Fruit fly (Drosophila melanogaster) whole organism, prepupa: ENCODE measurements around the gene CG31068.

Experiments
- CG10669 ChIP-seq: fragments of 200-800 bp; sonication (Bioruptor generic); optimal IDR thresholded peaks from 3 replicates; lab custom pipeline; 2018; ENCODE audit warnings: missing biosample characterization, mild to moderate bottlenecking, missing genetic modification characterization, moderate library complexity
- CG11294 ChIP-seq: fragments of 200-800 bp; sonication (Bioruptor generic); IDR thresholded peaks from 2 replicates; pipeline ENCODE4 v1.3.6; 2022; ENCODE audit warnings: missing biosample characterization, missing genetic modification characterization
- CG11762 ChIP-seq: fragments of 200-800 bp; sonication (Bioruptor generic); optimal IDR thresholded peaks from 3 replicates; lab custom pipeline; 2016; ENCODE audit warnings: missing biosample characterization, missing genetic modification characterization; ENCODE audit not compliant: insufficient read depth
- CG11902 ChIP-seq: fragments of 200-800 bp; sonication (Bioruptor generic); optimal IDR thresholded peaks from 3 replicates; lab custom pipeline; 2016; ENCODE audit warnings: missing biosample characterization, missing genetic modification characterization
- CG15336 ChIP-seq: fragments of 200-800 bp; sonication (Bioruptor generic); IDR thresholded peaks from 2 replicates; pipeline ENCODE4 v1.3.6; 2022; ENCODE audit warnings: missing biosample characterization, missing genetic modification characterization
- CG1621 ChIP-seq: fragments of 200-800 bp; sonication (Bioruptor generic); optimal IDR thresholded peaks from 3 replicates; lab custom pipeline; 2018; ENCODE audit warnings: missing biosample characterization, mild to moderate bottlenecking, missing genetic modification characterization
- CG16779 ChIP-seq: fragments of 200-800 bp; sonication (Bioruptor generic); optimal IDR thresholded peaks from 3 replicates; lab custom pipeline; 2017; ENCODE audit warnings: missing biosample characterization, mild to moderate bottlenecking, missing genetic modification characterization
- CG6163 ChIP-seq: fragments of 200-800 bp; sonication (Bioruptor generic); IDR thresholded peaks from 3 replicates; pipeline ENCODE4 v1.3.6; 2022; ENCODE audit warnings: missing biosample characterization, missing genetic modification characterization
- CG6276 ChIP-seq: fragments of 200-800 bp; sonication (Bioruptor generic); optimal IDR thresholded peaks from 2 replicates; lab custom pipeline; 2017; ENCODE audit warnings: missing biosample characterization, mild to moderate bottlenecking, missing genetic modification characterization
- CG6792 ChIP-seq: fragments of 200-800 bp; sonication (Bioruptor generic); optimal IDR thresholded peaks from 3 replicates; lab custom pipeline; 2016; ENCODE audit warnings: missing biosample characterization, missing genetic modification characterization
- CG6808 ChIP-seq: fragments of 200-800 bp; sonication (Bioruptor generic); optimal IDR thresholded peaks from 3 replicates; lab custom pipeline; 2017; ENCODE audit warnings: missing biosample characterization, missing genetic modification characterization, mild to moderate bottlenecking, moderate library complexity, missing genetic modification reagents
- CG6854 ChIP-seq: fragments of 200-800 bp; sonication (Bioruptor generic); optimal IDR thresholded peaks from 2 replicates; lab custom pipeline; 2017; ENCODE audit warnings: missing biosample characterization, mild to moderate bottlenecking, missing genetic modification characterization
- CG7368 ChIP-seq: fragments of 200-800 bp; sonication (Bioruptor generic); optimal IDR thresholded peaks from 3 replicates; lab custom pipeline; 2016; ENCODE audit warnings: missing biosample characterization, missing genetic modification characterization
- CG8319 ChIP-seq: fragments of 200-800 bp; sonication (Bioruptor generic); optimal IDR thresholded peaks from 3 replicates; lab custom pipeline; 2016; ENCODE audit warnings: missing biosample characterization, missing genetic modification characterization
- CG9139 ChIP-seq: fragments of 200-800 bp; sonication (Bioruptor generic); optimal IDR thresholded peaks from 3 replicates; lab custom pipeline; 2017; ENCODE audit warnings: missing biosample characterization, mild to moderate bottlenecking, missing genetic modification characterization
- Eip75B ChIP-seq: fragments of 200-800 bp; sonication (Bioruptor generic); optimal IDR thresholded peaks from 3 replicates; lab custom pipeline; 2016; ENCODE audit warnings: missing biosample characterization, missing genetic modification characterization
- Eip78C ChIP-seq: fragments of 200-800 bp; sonication (Bioruptor generic); peaks from one replicate; lab custom pipeline; 2016; ENCODE audit warnings: missing biosample characterization, missing genetic modification characterization
- Ets21C ChIP-seq: fragments of 200-800 bp; sonication (Bioruptor generic); optimal IDR thresholded peaks from 3 replicates; lab custom pipeline; 2016; ENCODE audit warnings: missing biosample characterization, missing genetic modification characterization
- Ets96B ChIP-seq: fragments of 200-800 bp; optimal IDR thresholded peaks from 2 replicates; lab custom pipeline; 2019; ENCODE audit warnings: missing biosample characterization, mild to moderate bottlenecking, missing genetic modification characterization, moderate library complexity
- Gug ChIP-seq: fragments of 200-800 bp; sonication (Bioruptor generic); IDR thresholded peaks from 2 replicates; pipeline ENCODE4 v1.3.6; 2022; ENCODE audit warnings: missing biosample characterization, missing genetic modification characterization
- Hr38 ChIP-seq: sonication (Bioruptor generic); optimal IDR thresholded peaks from 2 replicates; lab custom pipeline; 2016; ENCODE audit warnings: missing biosample characterization, missing genetic modification characterization
- Lpt ChIP-seq: fragments of 200-800 bp; sonication (Bioruptor generic); optimal IDR thresholded peaks from 3 replicates; lab custom pipeline; 2016; ENCODE audit warnings: missing biosample characterization, missing genetic modification characterization
- OdsH ChIP-seq: fragments of 200-800 bp; sonication (Bioruptor generic); optimal IDR thresholded peaks from 3 replicates; lab custom pipeline; 2016; ENCODE audit warnings: missing biosample characterization, missing genetic modification characterization
- Sox102F ChIP-seq: fragments of 200-800 bp; sonication (Bioruptor generic); optimal IDR thresholded peaks from 2 replicates; lab custom pipeline; 2016; ENCODE audit warnings: missing biosample characterization, mild to moderate bottlenecking, missing genetic modification characterization
- Sox14 ChIP-seq: fragments of 200-800 bp; sonication (Bioruptor generic); optimal IDR thresholded peaks from 3 replicates; lab custom pipeline; 2016; ENCODE audit warnings: missing biosample characterization, missing genetic modification characterization
- achi ChIP-seq: fragments of 200-800 bp; sonication (Bioruptor generic); optimal IDR thresholded peaks from 3 replicates; lab custom pipeline; 2016; ENCODE audit warnings: missing biosample characterization, missing genetic modification characterization
- acj6 ChIP-seq: fragments of 200-800 bp; sonication (Bioruptor generic); optimal IDR thresholded peaks from 3 replicates; lab custom pipeline; 2016; ENCODE audit warnings: missing biosample characterization, missing genetic modification characterization
- cyc ChIP-seq: fragments of 200-800 bp; sonication (Bioruptor generic); optimal IDR thresholded peaks from 3 replicates; lab custom pipeline; 2016; ENCODE audit warnings: missing biosample characterization, missing genetic modification characterization
- dac ChIP-seq: fragments of 200-800 bp; sonication (Bioruptor generic); optimal IDR thresholded peaks from 2 replicates; lab custom pipeline; 2017; ENCODE audit warnings: missing biosample characterization, mild to moderate bottlenecking, missing genetic modification characterization
- dsx ChIP-seq: fragments of 200-800 bp; optimal IDR thresholded peaks from 3 replicates; lab custom pipeline; 2019; ENCODE audit warnings: missing biosample characterization, mild to moderate bottlenecking, missing genetic modification characterization, moderate library complexity; ENCODE audit not compliant: poor library complexity, severe bottlenecking
- eg ChIP-seq: fragments of 200-800 bp; sonication (Bioruptor generic); IDR thresholded peaks from 3 replicates; pipeline ENCODE4 v1.3.6; 2022; ENCODE audit warnings: missing biosample characterization, missing genetic modification characterization
- esn ChIP-seq: fragments of 200-800 bp; sonication (Bioruptor generic); optimal IDR thresholded peaks from 2 replicates; lab custom pipeline; 2016; ENCODE audit warnings: missing biosample characterization, mild to moderate bottlenecking, missing genetic modification characterization, moderate library complexity
- fd59A ChIP-seq: fragments of 200-800 bp; sonication (Bioruptor generic); optimal IDR thresholded peaks from 2 replicates; lab custom pipeline; 2017; ENCODE audit warnings: missing biosample characterization, mild to moderate bottlenecking, missing genetic modification characterization, missing genetic modification reagents
- fd85E ChIP-seq: fragments of 200-800 bp; sonication (Bioruptor generic); optimal IDR thresholded peaks from 3 replicates; lab custom pipeline; 2016; ENCODE audit warnings: missing biosample characterization, missing genetic modification characterization
- fkh ChIP-seq: fragments of 200-800 bp; sonication (Bioruptor generic); optimal IDR thresholded peaks from 3 replicates; lab custom pipeline; 2017; ENCODE audit warnings: missing biosample characterization, mild to moderate bottlenecking, missing genetic modification characterization, moderate library complexity
- net ChIP-seq: fragments of 200-800 bp; sonication (Bioruptor generic); optimal IDR thresholded peaks from 3 replicates; lab custom pipeline; 2016; ENCODE audit warnings: missing biosample characterization, missing genetic modification characterization
- pdm3 ChIP-seq: fragments of 200-800 bp; sonication (Bioruptor generic); optimal IDR thresholded peaks from 3 replicates; lab custom pipeline; 2016; ENCODE audit warnings: missing biosample characterization, missing genetic modification characterization
- salr ChIP-seq, 2 experiments: fragments of 200-800 bp; sonication (Bioruptor generic); optimal IDR thresholded peaks; 3 replicates each; lab custom pipeline; 2016 to 2018; ENCODE audit warnings: missing biosample characterization in 2 of 2, missing genetic modification characterization in 2 of 2, mild to moderate bottlenecking in 1 of 2
- spab ChIP-seq: fragments of 200-800 bp; sonication (Bioruptor generic); optimal IDR thresholded peaks from 2 replicates; lab custom pipeline; 2017; ENCODE audit warnings: missing biosample characterization, mild to moderate bottlenecking, missing genetic modification characterization, missing genetic modification reagents
- svp ChIP-seq: fragments of 200-800 bp; sonication (Bioruptor generic); peaks from one replicate; lab custom pipeline; 2016; ENCODE audit warnings: missing biosample characterization, missing genetic modification characterization
- topi ChIP-seq: fragments of 200-800 bp; sonication (Bioruptor generic); optimal IDR thresholded peaks from 3 replicates; lab custom pipeline; 2016; ENCODE audit warnings: missing biosample characterization, missing genetic modification characterization
- vri ChIP-seq: fragments of 200-800 bp; sonication (Bioruptor generic); optimal IDR thresholded peaks from 3 replicates; lab custom pipeline; 2016; ENCODE audit warnings: missing biosample characterization, mild to moderate bottlenecking, missing genetic modification characterization

Gene CG31068

dm6 chr3R:27274533-27275447 is 41.3 kb downstream of the CG31068 start, which contains the start of gene CG5938 (continued):
- TF ChIP-seq Sox102F (peak; percentile 5), CG10669 (no peak), Eip75B (GFP tag; lab: Kevin White, UChicago) (peak; percentile 12), cyc (GFP tag; lab: Kevin White, UChicago) (no peak), Gug (GFP tag; lab: Robert Waterston, UW) (no peak), acj6 (GFP tag; lab: Kevin White, UChicago) (peak; percentile 52), CG6276 (GFP tag; lab: Kevin White, UChicago) (peak; percentile 48), Ets21C (no peak), CG6854 (peak; percentile 30), OdsH (peak; percentile 47), CG1621 (peak; percentile 20), Lpt (GFP tag; lab: Kevin White, UChicago) (no peak), net (GFP tag; lab: Kevin White, UChicago) (peak; percentile 26), esn (GFP tag; lab: Kevin White, UChicago) (peak; percentile 18), Hr38 (GFP tag; lab: Kevin White, UChicago) (no peak), pdm3 (GFP tag; lab: Kevin White, UChicago) (no peak), Ets96B (tag; lab: Kevin White, UChicago) (peak; percentile 34), fd85E (no peak), CG15336 (GFP tag; lab: Robert Waterston, UW) (no peak), CG7368 (GFP tag; lab: Kevin White, UChicago) (peak; percentile 9)

- TF ChIP-seq vri = no peak
- TF ChIP-seq salr (GFP tag; optimal IDR thresholded peaks at IDR 0.05; lab: Kevin White, UChicago) = no peak
Measured at dm6 chr3R:27279478-27279877, 46.0 kb downstream of the CG31068 start.

- TF ChIP-seq CG6163 = peak; percentile 98
- TF ChIP-seq fd59A (GFP tag; lab: Kevin White, UChicago) = peak; percentile 96
- peak; percentile 98 for TF ChIP-seq topi (GFP tag; lab: Kevin White, UChicago)
- peak; percentile 95 for TF ChIP-seq vri
- TF ChIP-seq net (GFP tag; lab: Kevin White, UChicago) = peak; percentile 98
- peak; percentile 96 for TF ChIP-seq CG16779 (tag; lab: Kevin White, UChicago)
- TF ChIP-seq CG8319 = peak; percentile 95
- peak; percentile 96 to 98 for TF ChIP-seq salr (GFP tag; optimal IDR thresholded peaks at IDR 0.05; lab: Kevin White, UChicago)
- peak; percentile 62 for TF ChIP-seq Hr38 (GFP tag; lab: Kevin White, UChicago)
- TF ChIP-seq CG1621 = peak; percentile 99
- TF ChIP-seq cyc (GFP tag; lab: Kevin White, UChicago) = peak; percentile 97
- TF ChIP-seq CG15336 (GFP tag; lab: Robert Waterston, UW) = peak; percentile 97
- peak; percentile 96 for TF ChIP-seq CG11902 (GFP tag; lab: Kevin White, UChicago)
- TF ChIP-seq spab (GFP tag; lab: Kevin White, UChicago) = peak; percentile 97
- TF ChIP-seq Sox14 (GFP tag; lab: Kevin White, UChicago) = peak; percentile 99
- TF ChIP-seq CG10669 = peak; percentile 98
- peak; percentile 99 for TF ChIP-seq eg (GFP tag; lab: Robert Waterston, UW)
- TF ChIP-seq CG6808 (GFP tag; lab: Kevin White, UChicago) = peak; percentile 93
- TF ChIP-seq svp = peak; percentile 98
- TF ChIP-seq dac = peak; percentile 98
- TF ChIP-seq achi (GFP tag; lab: Kevin White, UChicago) = peak; percentile 97
- peak; percentile 99 for TF ChIP-seq Eip78C
- peak; percentile 97 for TF ChIP-seq CG6276 (GFP tag; lab: Kevin White, UChicago)
- peak; percentile 80 for TF ChIP-seq fkh (GFP tag; lab: Kevin White, UChicago)
- TF ChIP-seq CG11762 (GFP tag; lab: Kevin White, UChicago) = peak; percentile 94
- peak; percentile 96 for TF ChIP-seq fd85E
- peak; percentile 97 for TF ChIP-seq Eip75B (GFP tag; lab: Kevin White, UChicago)
- TF ChIP-seq dsx (GFP tag; lab: Kevin White, UChicago) = peak; percentile 91
- peak; percentile 97 for TF ChIP-seq CG11294 (GFP tag; lab: Robert Waterston, UW)
- TF ChIP-seq CG6792 = peak; percentile 97
- peak; percentile 87 for TF ChIP-seq CG9139 (GFP tag; lab: Kevin White, UChicago)
- TF ChIP-seq Lpt (GFP tag; lab: Kevin White, UChicago) = peak; percentile 95
- peak; percentile 98 for TF ChIP-seq esn (GFP tag; lab: Kevin White, UChicago)
Measured at dm6 chr3R:27281022-27281810, 47.7 kb downstream of the CG31068 start.
